Fruit fly (Drosophila melanogaster) whole organism, embryonic: ENCODE results near the gene FBXO11.

Source experiments
- Adf1 ChIP-seq: fragments of 200-800 bp; sonication (Bioruptor generic); IDR thresholded peaks from 2 replicates; pipeline ENCODE4 v1.3.6; 2022; ENCODE audit warnings: missing biosample characterization, missing genetic modification characterization
- CG10321 ChIP-seq: fragments of 200-800 bp; sonication (Bioruptor generic); IDR thresholded peaks from 2 replicates; pipeline ENCODE4 v1.3.6; 2022; ENCODE audit warnings: missing biosample characterization, missing genetic modification characterization
- CG10462 ChIP-seq: fragments of 200-800 bp; sonication (Bioruptor generic); optimal IDR thresholded peaks from 2 replicates; lab custom pipeline; 2016; ENCODE audit warnings: missing biosample characterization, missing genetic modification characterization
- CG10565 ChIP-seq: fragments of 200-800 bp; sonication (Bioruptor generic); optimal IDR thresholded peaks from 3 replicates; lab custom pipeline; 2016; ENCODE audit warnings: missing biosample characterization, mild to moderate bottlenecking, missing genetic modification characterization
- CG11695 ChIP-seq: fragments of 200-800 bp; sonication (Bioruptor generic); IDR thresholded peaks from 3 replicates; pipeline ENCODE4 v1.3.6; 2022; ENCODE audit warnings: missing biosample characterization, missing genetic modification characterization
- CG11723 ChIP-seq: fragments of 200-800 bp; sonication (Bioruptor generic); optimal IDR thresholded peaks from 2 replicates; lab custom pipeline; 2017; ENCODE audit warnings: missing biosample characterization, mild to moderate bottlenecking, missing genetic modification characterization
- CG14860 ChIP-seq: fragments of 200-800 bp; sonication (Bioruptor generic); IDR thresholded peaks from 3 replicates; pipeline ENCODE4 v1.3.6; 2022; ENCODE audit warnings: missing biosample characterization, missing genetic modification characterization; ENCODE audit not compliant: partially characterized antibody
- CG15601 ChIP-seq: fragments of 200-800 bp; sonication (Bioruptor generic); optimal IDR thresholded peaks from 3 replicates; lab custom pipeline; 2019; ENCODE audit warnings: missing biosample characterization, mild to moderate bottlenecking, missing genetic modification characterization, moderate library complexity
- CG17186 ChIP-seq: fragments of 200-800 bp; sonication (Bioruptor generic); optimal IDR thresholded peaks from 3 replicates; lab custom pipeline; 2017; ENCODE audit warnings: missing biosample characterization, missing genetic modification reagents, missing genetic modification characterization
- CG17612 ChIP-seq: fragments of 200-800 bp; sonication (Bioruptor generic); IDR thresholded peaks from 2 replicates; pipeline ENCODE4 v1.3.6; 2022; ENCODE audit warnings: missing biosample characterization, missing genetic modification characterization
- CG1792 ChIP-seq: fragments of 200-800 bp; sonication (Bioruptor generic); optimal IDR thresholded peaks from 2 replicates; lab custom pipeline; 2016; ENCODE audit warnings: missing biosample characterization, missing genetic modification characterization
- CG2116 ChIP-seq: fragments of 200-800 bp; sonication (Bioruptor generic); optimal IDR thresholded peaks from 3 replicates; lab custom pipeline; 2018; ENCODE audit warnings: missing biosample characterization, mild to moderate bottlenecking, missing genetic modification characterization
- CG31388 ChIP-seq: fragments of 200-800 bp; sonication (Bioruptor generic); optimal IDR thresholded peaks from 2 replicates; lab custom pipeline; 2016; ENCODE audit warnings: missing biosample characterization, missing genetic modification characterization
- CG33557 ChIP-seq: fragments of 200-800 bp; sonication (Bioruptor generic); optimal IDR thresholded peaks from 2 replicates; lab custom pipeline; 2019; ENCODE audit warnings: missing biosample characterization, mild to moderate bottlenecking, missing genetic modification characterization, moderate library complexity
- CG34422 ChIP-seq: fragments of 200-800 bp; sonication (Bioruptor generic); IDR thresholded peaks from 3 replicates; pipeline ENCODE4 v1.3.6; 2022; ENCODE audit warnings: missing biosample characterization, missing genetic modification characterization
- CG4404 ChIP-seq: fragments of 200-800 bp; sonication (Bioruptor generic); IDR thresholded peaks from 2 replicates; pipeline ENCODE4 v1.3.6; 2022; ENCODE audit warnings: missing biosample characterization, missing genetic modification characterization
- CG4424 ChIP-seq: fragments of 200-800 bp; sonication (Bioruptor generic); optimal IDR thresholded peaks from 3 replicates; lab custom pipeline; 2016; ENCODE audit warnings: missing biosample characterization, missing genetic modification characterization
- CG6689 ChIP-seq: fragments of 200-800 bp; sonication (Bioruptor generic); IDR thresholded peaks from 2 replicates; pipeline ENCODE4 v1.3.6; 2022; ENCODE audit warnings: missing biosample characterization, missing genetic modification characterization
- CG7928 ChIP-seq: fragments of 200-800 bp; sonication (Bioruptor generic); optimal IDR thresholded peaks from 2 replicates; lab custom pipeline; 2017; ENCODE audit warnings: missing biosample characterization, mild to moderate bottlenecking, missing genetic modification characterization
- CG9215 ChIP-seq: fragments of 200-800 bp; sonication (Bioruptor generic); IDR thresholded peaks from 2 replicates; pipeline ENCODE4 v1.3.6; 2022; ENCODE audit warnings: missing biosample characterization, missing genetic modification characterization
- CG9437 ChIP-seq: fragments of 200-800 bp; sonication (Bioruptor generic); optimal IDR thresholded peaks from 2 replicates; lab custom pipeline; 2018; ENCODE audit warnings: missing biosample characterization, mild to moderate bottlenecking, missing genetic modification characterization
- D19B ChIP-seq: fragments of 200-800 bp; sonication (Bioruptor generic); optimal IDR thresholded peaks from 2 replicates; lab custom pipeline; 2017; ENCODE audit warnings: missing biosample characterization, mild to moderate bottlenecking, missing genetic modification characterization
- Dll ChIP-seq: fragments of 200-800 bp; sonication (Bioruptor generic); IDR thresholded peaks from 4 replicates; pipeline ENCODE4 v1.3.6; 2022; ENCODE audit warnings: missing biosample characterization, missing genetic modification characterization; ENCODE audit not compliant: partially characterized antibody
- MBD-R2 ChIP-seq: fragments of 200-800 bp; sonication (Bioruptor generic); IDR thresholded peaks from 2 replicates; pipeline ENCODE4 v1.3.6; 2022; ENCODE audit warnings: missing biosample characterization, missing genetic modification characterization
- Max ChIP-seq: fragments of 200-800 bp; sonication (Bioruptor generic); optimal IDR thresholded peaks from 2 replicates; lab custom pipeline; 2016; ENCODE audit warnings: missing biosample characterization, mild to moderate bottlenecking, missing genetic modification characterization
- Meics ChIP-seq: fragments of 200-800 bp; sonication (Bioruptor generic); optimal IDR thresholded peaks from 2 replicates; lab custom pipeline; 2017; ENCODE audit warnings: missing biosample characterization, mild to moderate bottlenecking, missing genetic modification characterization
- Ravus ChIP-seq: fragments of 200-800 bp; sonication (Bioruptor generic); IDR thresholded peaks from 2 replicates; pipeline ENCODE4 v1.3.6; 2022; ENCODE audit warnings: missing biosample characterization, missing genetic modification characterization
- Scr ChIP-seq: fragments of 200-800 bp; sonication (Bioruptor generic); IDR thresholded peaks from 2 replicates; pipeline ENCODE4 v1.3.6; 2022; ENCODE audit warnings: missing biosample characterization, missing genetic modification characterization; ENCODE audit not compliant: partially characterized antibody
- Sin3A ChIP-seq: fragments of >200 bp; optimal IDR thresholded peaks from 2 replicates; lab custom pipeline; 2018
- Six4 ChIP-seq: fragments of 200-800 bp; sonication (Bioruptor generic); optimal IDR thresholded peaks from 2 replicates; lab custom pipeline; 2016; ENCODE audit warnings: missing biosample characterization, missing genetic modification characterization
- Sox102F ChIP-seq: fragments of 200-800 bp; sonication (Bioruptor generic); optimal IDR thresholded peaks from 2 replicates; lab custom pipeline; 2018; ENCODE audit warnings: missing biosample characterization, mild to moderate bottlenecking, missing genetic modification characterization, moderate library complexity
- Sry-β ChIP-seq: fragments of 200-800 bp; sonication (Bioruptor generic); optimal IDR thresholded peaks from 2 replicates; lab custom pipeline; 2018; ENCODE audit warnings: missing biosample characterization, mild to moderate bottlenecking, missing genetic modification characterization, moderate library complexity
- az2 ChIP-seq: fragments of 200-800 bp; sonication (Bioruptor generic); optimal IDR thresholded peaks from 3 replicates; lab custom pipeline; 2016; ENCODE audit warnings: missing biosample characterization, missing genetic modification characterization
- br ChIP-seq: fragments of >200 bp; optimal IDR thresholded peaks from 2 replicates; lab custom pipeline; 2017
- cg ChIP-seq: fragments of 200-800 bp; sonication (Bioruptor generic); optimal IDR thresholded peaks from 3 replicates; lab custom pipeline; 2019; ENCODE audit warnings: missing biosample characterization, mild to moderate bottlenecking, missing genetic modification characterization, moderate library complexity
- dmrt11E ChIP-seq: fragments of 200-800 bp; sonication (Bioruptor generic); optimal IDR thresholded peaks from 3 replicates; lab custom pipeline; 2018; ENCODE audit warnings: missing biosample characterization, mild to moderate bottlenecking, missing genetic modification characterization, moderate library complexity
- en ChIP-seq: fragments of 200-800 bp; sonication (Bioruptor generic); optimal IDR thresholded peaks from 2 replicates; lab custom pipeline; 2016; ENCODE audit warnings: missing biosample characterization, missing genetic modification characterization
- eve ChIP-seq, 2 experiments: fragments of >200 bp; optimal IDR thresholded peaks; 2 replicates each; lab custom pipeline; 2017; ENCODE audit warnings: missing biosample characterization in 2 of 2, missing genetic modification characterization in 2 of 2
- fd102C ChIP-seq: fragments of 200-800 bp; sonication (Bioruptor generic); optimal IDR thresholded peaks from 2 replicates; lab custom pipeline; 2018; ENCODE audit warnings: missing biosample characterization, mild to moderate bottlenecking, missing genetic modification characterization, moderate library complexity
- fru ChIP-seq: fragments of >200 bp; optimal IDR thresholded peaks from 2 replicates; lab custom pipeline; 2017
- gsb-n ChIP-seq: fragments of 200-800 bp; sonication (Bioruptor generic); optimal IDR thresholded peaks from 3 replicates; lab custom pipeline; 2018; ENCODE audit warnings: missing biosample characterization, mild to moderate bottlenecking, missing genetic modification characterization
- klu ChIP-seq: fragments of 200-800 bp; sonication (Bioruptor generic); IDR thresholded peaks from 2 replicates; pipeline ENCODE4 v1.3.6; 2022; ENCODE audit warnings: missing biosample characterization, missing genetic modification characterization
- kni ChIP-seq: fragments of 200-800 bp; sonication (Bioruptor generic); optimal IDR thresholded peaks from 3 replicates; lab custom pipeline; 2017; ENCODE audit warnings: mild to moderate bottlenecking, missing biosample characterization, missing genetic modification reagents, missing genetic modification characterization
- nau ChIP-seq: fragments of 200-800 bp; sonication (Bioruptor generic); optimal IDR thresholded peaks from 3 replicates; lab custom pipeline; 2017; ENCODE audit warnings: missing biosample characterization, mild to moderate bottlenecking, missing genetic modification characterization, missing genetic modification reagents
- oc ChIP-seq: fragments of 200-800 bp; sonication (Bioruptor generic); optimal IDR thresholded peaks from 2 replicates; lab custom pipeline; 2018; ENCODE audit warnings: missing biosample characterization, mild to moderate bottlenecking, missing genetic modification characterization, moderate library complexity
- ro ChIP-seq: fragments of 200-800 bp; sonication (Bioruptor generic); IDR thresholded peaks from 2 replicates; pipeline ENCODE4 v1.3.6; 2022; ENCODE audit warnings: missing biosample characterization, missing genetic modification characterization
- sug ChIP-seq: fragments of 200-800 bp; optimal IDR thresholded peaks from 2 replicates; lab custom pipeline; 2019; ENCODE audit warnings: missing biosample characterization, mild to moderate bottlenecking, missing genetic modification characterization, moderate library complexity
- tll ChIP-seq, 2 experiments: fragments of 200-800 bp in 1 of 2; fragments of >200 bp in 1 of 2; sonication (Bioruptor generic) in 1 of 2; optimal IDR thresholded peaks; 2 replicates each; lab custom pipeline; 2017 to 2019; ENCODE audit warnings: missing biosample characterization in 2 of 2, missing genetic modification characterization in 2 of 2, mild to moderate bottlenecking in 1 of 2, moderate library complexity in 1 of 2
- trh ChIP-seq: fragments of 200-800 bp; sonication (Bioruptor generic); optimal IDR thresholded peaks from 2 replicates; lab custom pipeline; 2016; ENCODE audit warnings: missing biosample characterization, missing genetic modification characterization
- vnd ChIP-seq: fragments of 200-800 bp; sonication (Bioruptor generic); IDR thresholded peaks from 3 replicates; pipeline ENCODE4 v1.3.6; 2022; ENCODE audit warnings: missing biosample characterization, missing genetic modification characterization; ENCODE audit not compliant: partially characterized antibody
- vvl ChIP-seq: fragments of 200-800 bp; sonication (Bioruptor generic); IDR thresholded peaks from 2 replicates; pipeline ENCODE4 v1.3.6; 2022; ENCODE audit warnings: missing biosample characterization, missing genetic modification characterization
- zen2 ChIP-seq: fragments of 200-800 bp; sonication (Bioruptor generic); IDR thresholded peaks from 3 replicates; pipeline ENCODE4 v1.3.6; 2022; ENCODE audit warnings: missing biosample characterization, missing genetic modification characterization; ENCODE audit not compliant: partially characterized antibody

Gene FBXO11

DNA sequence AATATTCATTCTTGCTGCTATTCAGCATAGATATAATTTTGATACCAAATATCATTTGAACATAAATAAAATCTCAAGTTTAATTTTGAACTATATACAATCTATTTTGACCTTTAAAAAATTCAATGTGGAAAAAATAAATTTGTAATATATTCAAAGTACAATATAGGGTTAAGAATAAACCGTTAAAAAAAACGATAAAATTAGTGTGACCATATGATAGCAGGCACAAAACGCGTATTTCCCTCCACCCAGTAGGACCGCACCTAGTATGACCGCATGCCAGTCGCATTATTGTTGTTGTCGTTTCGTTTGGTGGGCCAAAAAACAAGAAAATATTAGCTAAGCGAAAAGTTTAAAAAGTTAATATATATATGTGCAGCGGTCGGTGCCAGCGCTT lies 16.1 kb downstream of the FBXO11 start, which contains the start of gene CG8516 (continued):
- TF ChIP-seq CG15601 = no peak
- no peak for TF ChIP-seq trh (GFP tag; lab: Kevin White, UChicago)
- TF ChIP-seq oc (tag; lab: Kevin White, UChicago) = no peak
- peak; percentile 32; the same call in 1 of the 2 replicates for TF ChIP-seq vvl (GFP tag; lab: Robert Waterston, UW)
- no peak for TF ChIP-seq klu (GFP tag; lab: Robert Waterston, UW)
- TF ChIP-seq CG7928 (GFP tag; lab: Kevin White, UChicago) = no peak
- no peak for TF ChIP-seq tll (GFP tag; optimal IDR thresholded peaks at IDR 0.05; lab: Kevin White, UChicago)
- TF ChIP-seq CG10462 (GFP tag; lab: Kevin White, UChicago) = peak; percentile 17
- no peak for TF ChIP-seq eve (GFP tag; optimal IDR thresholded peaks at IDR 0.05; lab: Kevin White, UChicago)
- no peak for TF ChIP-seq kni (GFP tag; lab: Kevin White, UChicago)
- no peak for TF ChIP-seq dmrt11E (tag; lab: Kevin White, UChicago)
- TF ChIP-seq Dll = no peak
- TF ChIP-seq zen2 (GFP tag; lab: Robert Waterston, UW) = no peak
- peak; percentile 21 for TF ChIP-seq Sin3A
- TF ChIP-seq CG10565 (GFP tag; lab: Kevin White, UChicago) = no peak
- no peak for TF ChIP-seq CG4404 (GFP tag; lab: Robert Waterston, UW)
- TF ChIP-seq CG9437 (GFP tag; lab: Kevin White, UChicago) = no peak
- TF ChIP-seq en = no peak
- TF ChIP-seq Max = no peak
- no peak for TF ChIP-seq Ravus (GFP tag; lab: Robert Waterston, UW)
- TF ChIP-seq Sry-β (GFP tag; lab: Kevin White, UChicago) = peak; percentile 80
- TF ChIP-seq Sox102F (GFP tag; lab: Kevin White, UChicago) = no peak
- no peak for TF ChIP-seq Scr (GFP tag; lab: Robert Waterston, UW)
- no peak for TF ChIP-seq D19B (GFP tag; lab: Kevin White, UChicago)
- TF ChIP-seq CG31388 = no peak
- no peak for TF ChIP-seq CG17612 (GFP tag; lab: Robert Waterston, UW)
- TF ChIP-seq CG11723 (GFP tag; lab: Kevin White, UChicago) = no peak
- TF ChIP-seq CG11695 (GFP tag; lab: Robert Waterston, UW) = 0 out of 3 replicates have a peak, but pooled peaks have one; percentile 16
- TF ChIP-seq CG10321 (GFP tag; lab: Robert Waterston, UW) = no peak
- no peak for TF ChIP-seq CG1792
- TF ChIP-seq MBD-R2 (GFP tag; lab: Robert Waterston, UW) = peak; percentile 81
- no peak for TF ChIP-seq CG14860
- no peak for TF ChIP-seq gsb-n (tag; lab: Kevin White, UChicago)
- TF ChIP-seq sug (tag; lab: Kevin White, UChicago) = peak; percentile 32
- TF ChIP-seq CG2116 = peak; percentile 31
- TF ChIP-seq CG33557 (GFP tag; lab: Kevin White, UChicago) = no peak
- TF ChIP-seq br (lab: Kevin White, UChicago) = no peak
- TF ChIP-seq CG34422 (GFP tag; lab: Robert Waterston, UW) = peak; percentile 49; the same call in 1 of the 3 replicates
- peak; percentile 0 for TF ChIP-seq Meics (GFP tag; lab: Kevin White, UChicago)
- no peak for TF ChIP-seq fru
- no peak for TF ChIP-seq CG6689
- no peak for TF ChIP-seq az2
- peak; percentile 17 for TF ChIP-seq CG17186
- TF ChIP-seq vnd (GFP tag; lab: Robert Waterston, UW) = no peak
- no peak for TF ChIP-seq ro (GFP tag; lab: Robert Waterston, UW)
- TF ChIP-seq Adf1 = 0 out of 2 replicates have a peak, but pooled peaks have one; percentile 10
- TF ChIP-seq Six4 = no peak
- no peak for TF ChIP-seq CG9215 (GFP tag; lab: Robert Waterston, UW)
- no peak for TF ChIP-seq fd102C (GFP tag; lab: Kevin White, UChicago)
- TF ChIP-seq cg (GFP tag; lab: Kevin White, UChicago) = no peak
- TF ChIP-seq nau (GFP tag; lab: Kevin White, UChicago) = no peak
- TF ChIP-seq CG4424 (GFP tag; lab: Kevin White, UChicago) = no peak
